Fruit fly (Drosophila melanogaster): ENCODE measurements around the gene Crag.
A peak's percentile ranks its signal among the peaks of the same experiment; 100 is the strongest.

Crag gene

dm6 chrX:8560087-8560999 lies 31.5 kb upstream of the Crag start, which contains the start of the genes CG12112 and Trf4-1 (continued):
- no peak for TF ChIP-seq CG16779 (tag; optimal IDR thresholded peaks at IDR 0.05)
- peak; percentile 21; the same call in 1 of the 3 replicates for TF ChIP-seq eg (GFP tag; IDR thresholded peaks at IDR 0.05)
- TF ChIP-seq CG31627 (GFP tag; optimal IDR thresholded peaks at IDR 0.05): peak; percentile 55
- TF ChIP-seq CG34406 (GFP tag; optimal IDR thresholded peaks at IDR 0.05): no peak
- TF ChIP-seq Ets21C (GFP tag; optimal IDR thresholded peaks at IDR 0.05): peak; percentile 27
- TF ChIP-seq CG6163 (GFP tag; IDR thresholded peaks at IDR 0.05): peak; percentile 57
- peak; percentile 37 for TF ChIP-seq acj6 (GFP tag; optimal IDR thresholded peaks at IDR 0.05)
- peak; percentile 6 for TF ChIP-seq Sox102F (GFP tag; optimal IDR thresholded peaks at IDR 0.05)
- TF ChIP-seq svp (GFP tag): peak; percentile 68
- TF ChIP-seq topi (GFP tag; optimal IDR thresholded peaks at IDR 0.05): peak; percentile 27
- TF ChIP-seq achi (GFP tag; optimal IDR thresholded peaks at IDR 0.05): peak; percentile 32
- TF ChIP-seq Eip78C (GFP tag): peak; percentile 71
- TF ChIP-seq Sox14 (GFP tag; optimal IDR thresholded peaks at IDR 0.05): no peak
- no peak for TF ChIP-seq fd85E (GFP tag; optimal IDR thresholded peaks at IDR 0.05)

- TF ChIP-seq CG8632 (GFP tag; optimal IDR thresholded peaks at IDR 0.05): peak; percentile 12
- peak; percentile 46 for TF ChIP-seq OdsH (GFP tag; optimal IDR thresholded peaks at IDR 0.05)
- TF ChIP-seq Sox102F (GFP tag; optimal IDR thresholded peaks at IDR 0.05): peak; percentile 54
- peak; percentile 36 for TF ChIP-seq Eip93F (GFP tag; optimal IDR thresholded peaks at IDR 0.05)
- TF ChIP-seq svp (GFP tag): peak; percentile 71
- TF ChIP-seq CG7368 (GFP tag; optimal IDR thresholded peaks at IDR 0.05): peak; percentile 46
- TF ChIP-seq CG11762 (GFP tag; optimal IDR thresholded peaks at IDR 0.05; ENCODE audit: insufficient read depth): no peak
- no peak for TF ChIP-seq salr (GFP tag; optimal IDR thresholded peaks at IDR 0.05)
- peak; percentile 5 for TF ChIP-seq fd59A (GFP tag; optimal IDR thresholded peaks at IDR 0.05)
- peak; percentile 35 for TF ChIP-seq cyc (GFP tag; optimal IDR thresholded peaks at IDR 0.05)
- peak; percentile 37 for TF ChIP-seq CG31627 (GFP tag; optimal IDR thresholded peaks at IDR 0.05)
- no peak for TF ChIP-seq Ets96B (tag; optimal IDR thresholded peaks at IDR 0.05)
- TF ChIP-seq ss (GFP tag; optimal IDR thresholded peaks at IDR 0.05): peak; percentile 44 to 50
- peak; percentile 83 for TF ChIP-seq Eip78C (GFP tag)
- TF ChIP-seq CG11902 (GFP tag; optimal IDR thresholded peaks at IDR 0.05): no peak
- peak; percentile 20 for TF ChIP-seq CG10669 (GFP tag; optimal IDR thresholded peaks at IDR 0.05)
- peak; percentile 52 for TF ChIP-seq Blimp-1 (GFP tag; optimal IDR thresholded peaks at IDR 0.05)
- TF ChIP-seq spab (GFP tag; optimal IDR thresholded peaks at IDR 0.05): no peak
- TF ChIP-seq CG8119 (GFP tag; IDR thresholded peaks at IDR 0.05): peak; percentile 65; the same call in 2 of the 3 replicates
- no peak for TF ChIP-seq CG6808 (GFP tag; optimal IDR thresholded peaks at IDR 0.05)
- no peak for TF ChIP-seq CG6854 (GFP tag; optimal IDR thresholded peaks at IDR 0.05)
- no peak for TF ChIP-seq Gug (GFP tag; IDR thresholded peaks at IDR 0.05)
- TF ChIP-seq Met (GFP tag; optimal IDR thresholded peaks at IDR 0.05): peak; percentile 46
- TF ChIP-seq vri (GFP tag; optimal IDR thresholded peaks at IDR 0.05): peak; percentile 81
- no peak for TF ChIP-seq CG8319 (GFP tag; optimal IDR thresholded peaks at IDR 0.05)
- TF ChIP-seq fkh (GFP tag; optimal IDR thresholded peaks at IDR 0.05): peak; percentile 80
- TF ChIP-seq Smox (GFP tag; optimal IDR thresholded peaks at IDR 0.05): no peak
- TF ChIP-seq acj6 (GFP tag; optimal IDR thresholded peaks at IDR 0.05): peak; percentile 23
- no peak for TF ChIP-seq dsx (GFP tag; optimal IDR thresholded peaks at IDR 0.05; ENCODE audit: poor library complexity, severe bottlenecking)
- no peak for TF ChIP-seq CG4318 (GFP tag; optimal IDR thresholded peaks at IDR 0.05)
- peak; percentile 75 for TF ChIP-seq eg (GFP tag; IDR thresholded peaks at IDR 0.05)
- TF ChIP-seq net (GFP tag; optimal IDR thresholded peaks at IDR 0.05): peak; percentile 36
- peak; percentile 9 for TF ChIP-seq CG34406 (GFP tag; optimal IDR thresholded peaks at IDR 0.05)
- peak; percentile 51 for TF ChIP-seq topi (GFP tag; optimal IDR thresholded peaks at IDR 0.05)
- no peak for TF ChIP-seq CG16779 (tag; optimal IDR thresholded peaks at IDR 0.05)
- TF ChIP-seq Lpt (GFP tag; optimal IDR thresholded peaks at IDR 0.05): no peak
- peak; percentile 67 for TF ChIP-seq CG15336 (GFP tag; IDR thresholded peaks at IDR 0.05)
- TF ChIP-seq Hr39 (GFP tag; optimal IDR thresholded peaks at IDR 0.05): peak; percentile 49
- peak; percentile 53 for TF ChIP-seq lz (GFP tag; optimal IDR thresholded peaks at IDR 0.05)
Observed at dm6 chrX:8561404-8562397, 30.1 kb upstream of the Crag start.
